Fruit fly (Drosophila melanogaster) whole organism, pupa: ENCODE results near the gene Grl40a.

Experiments used
- CG10348 ChIP-seq: fragments of 200-800 bp; sonication (Bioruptor generic); IDR thresholded peaks from 2 replicates; pipeline ENCODE4 v1.3.6; 2022; ENCODE audit warnings: missing biosample characterization, missing genetic modification characterization
- CG12605 ChIP-seq: fragments of 200-800 bp; sonication (Bioruptor generic); IDR thresholded peaks from 2 replicates; pipeline ENCODE4 v1.3.6; 2022; ENCODE audit warnings: missing biosample characterization, missing genetic modification characterization
- CG13204 ChIP-seq: fragments of 200-800 bp; sonication (Bioruptor generic); optimal IDR thresholded peaks from 2 replicates; lab custom pipeline; 2018; ENCODE audit warnings: missing biosample characterization, mild to moderate bottlenecking, missing genetic modification characterization, moderate library complexity
- CG14655 ChIP-seq: fragments of 200-800 bp; sonication (Bioruptor generic); optimal IDR thresholded peaks from 3 replicates; lab custom pipeline; 2017; ENCODE audit warnings: mild to moderate bottlenecking, missing biosample characterization, missing genetic modification reagents, missing genetic modification characterization
- CG15710 ChIP-seq: fragments of 200-800 bp; sonication (Bioruptor generic); optimal IDR thresholded peaks from 2 replicates; lab custom pipeline; 2018; ENCODE audit warnings: missing biosample characterization, mild to moderate bottlenecking, missing genetic modification characterization, moderate library complexity
- CG17806 ChIP-seq: fragments of 200-800 bp; sonication (Bioruptor generic); optimal IDR thresholded peaks from 2 replicates; lab custom pipeline; 2018; ENCODE audit warnings: missing biosample characterization, mild to moderate bottlenecking, missing genetic modification characterization, moderate library complexity
- CG32121 ChIP-seq: fragments of 200-800 bp; sonication (Bioruptor generic); IDR thresholded peaks from 2 replicates; pipeline ENCODE4 v1.3.6; 2022; ENCODE audit warnings: missing biosample characterization, missing genetic modification characterization
- CG34367 ChIP-seq: fragments of 200-800 bp; sonication (Bioruptor generic); optimal IDR thresholded peaks from 2 replicates; lab custom pipeline; 2018; ENCODE audit warnings: missing biosample characterization, mild to moderate bottlenecking, missing genetic modification characterization
- CG4496 ChIP-seq: fragments of 200-800 bp; sonication (Bioruptor generic); IDR thresholded peaks from 3 replicates; pipeline ENCODE4 v1.3.6; 2022; ENCODE audit warnings: missing biosample characterization, missing genetic modification characterization
- CG8159 ChIP-seq: fragments of 200-800 bp; sonication (Bioruptor generic); optimal IDR thresholded peaks from 3 replicates; lab custom pipeline; 2018; ENCODE audit warnings: missing biosample characterization, mild to moderate bottlenecking, missing genetic modification characterization, moderate library complexity
- CG8301 ChIP-seq: fragments of 200-800 bp; sonication (Bioruptor generic); optimal IDR thresholded peaks from 2 replicates; lab custom pipeline; 2018; ENCODE audit warnings: missing biosample characterization, mild to moderate bottlenecking, missing genetic modification characterization
- CG9948 ChIP-seq: fragments of 200-800 bp; sonication (Bioruptor generic); optimal IDR thresholded peaks from 2 replicates; lab custom pipeline; 2018; ENCODE audit warnings: missing biosample characterization, mild to moderate bottlenecking, missing genetic modification characterization, moderate library complexity
- D1 ChIP-seq: fragments of 200-800 bp; sonication (Bioruptor generic); optimal IDR thresholded peaks from 2 replicates; lab custom pipeline; 2018; ENCODE audit warnings: missing biosample characterization, mild to moderate bottlenecking, missing genetic modification characterization, moderate library complexity
- EcR ChIP-seq: fragments of 200-800 bp; sonication (Bioruptor generic); optimal IDR thresholded peaks from 3 replicates; lab custom pipeline; 2019; ENCODE audit warnings: missing biosample characterization, missing genetic modification characterization, mild to moderate bottlenecking, moderate library complexity, missing genetic modification reagents
- Ets98B ChIP-seq: fragments of 200-800 bp; sonication (Bioruptor generic); IDR thresholded peaks from 2 replicates; pipeline ENCODE4 v1.3.6; 2022; ENCODE audit warnings: missing biosample characterization, missing genetic modification characterization
- Pif1A ChIP-seq: fragments of 200-800 bp; sonication (Bioruptor generic); optimal IDR thresholded peaks from 3 replicates; lab custom pipeline; 2016; ENCODE audit warnings: missing biosample characterization, missing genetic modification characterization
- Pif1B ChIP-seq: fragments of 200-800 bp; sonication (Bioruptor generic); optimal IDR thresholded peaks from 3 replicates; lab custom pipeline; 2016; ENCODE audit warnings: missing biosample characterization, missing genetic modification characterization
- Snoo ChIP-seq: fragments of 200-800 bp; sonication (Bioruptor generic); optimal IDR thresholded peaks from 3 replicates; lab custom pipeline; 2017; ENCODE audit warnings: missing biosample characterization, mild to moderate bottlenecking, missing genetic modification characterization, inconsistent platforms
- fd96Ca ChIP-seq: fragments of 200-800 bp; sonication (Bioruptor generic); IDR thresholded peaks from 3 replicates; pipeline ENCODE4 v1.3.6; 2022; ENCODE audit warnings: missing biosample characterization, missing genetic modification characterization
- gl ChIP-seq: fragments of 200-800 bp; sonication (Bioruptor generic); optimal IDR thresholded peaks from 2 replicates; lab custom pipeline; 2018; ENCODE audit warnings: missing biosample characterization, mild to moderate bottlenecking, missing genetic modification characterization
- rn ChIP-seq: fragments of 200-800 bp; sonication (Bioruptor generic); IDR thresholded peaks from 2 replicates; pipeline ENCODE4 v1.3.6; 2022; ENCODE audit warnings: missing biosample characterization, missing genetic modification characterization

Grl40a gene

dm6 chr2L:22037560-22037959, at the start of gene Grl40a:
Gene Grl40a (plus strand): TSS chr2L:22037860.
- no peak for TF ChIP-seq CG12605 (GFP tag; lab: Robert Waterston, UW)
- no peak for TF ChIP-seq CG9948 (tag; lab: Kevin White, UChicago)
- no peak for TF ChIP-seq CG8301 (tag; lab: Kevin White, UChicago)
- TF ChIP-seq CG13204 (GFP tag; lab: Kevin White, UChicago), result no peak
- no peak for TF ChIP-seq Ets98B (GFP tag; lab: Robert Waterston, UW)
- no peak for TF ChIP-seq CG32121
- no peak for TF ChIP-seq EcR (GFP tag; lab: Kevin White, UChicago)
- TF ChIP-seq CG10348 (GFP tag; lab: Robert Waterston, UW), result no peak
- no peak for TF ChIP-seq fd96Ca (GFP tag; lab: Robert Waterston, UW)

dm6 chr2L:21992833-21993232, 44.8 kb upstream of the Grl40a start, which contains the start of gene CG2528:
Gene CG2528 (minus strand): TSS chr2L:21992933.
- TF ChIP-seq CG10348 (GFP tag; lab: Robert Waterston, UW) (no peak), Snoo (no peak), CG13204 (GFP tag; lab: Kevin White, UChicago) (no peak), rn (GFP tag; lab: Robert Waterston, UW) (no peak), Pif1B (GFP tag; lab: Kevin White, UChicago) (no peak), CG17806 (tag; lab: Kevin White, UChicago) (no peak), D1 (tag; lab: Kevin White, UChicago) (no peak), CG4496 (GFP tag; lab: Robert Waterston, UW) (no peak), CG14655 (GFP tag; lab: Kevin White, UChicago) (no peak)

- TF ChIP-seq Ets98B (GFP tag; lab: Robert Waterston, UW) (no peak), Pif1A (peak; percentile 27), CG14655 (GFP tag; lab: Kevin White, UChicago) (peak; percentile 31), Pif1B (GFP tag; lab: Kevin White, UChicago) (peak; percentile 4), CG9948 (tag; lab: Kevin White, UChicago) (peak; percentile 48), D1 (tag; lab: Kevin White, UChicago) (no peak), CG4496 (GFP tag; lab: Robert Waterston, UW) (no peak), rn (GFP tag; lab: Robert Waterston, UW) (no peak), CG12605 (GFP tag; lab: Robert Waterston, UW) (no peak), CG34367 (tag; lab: Kevin White, UChicago) (no peak), CG8301 (tag; lab: Kevin White, UChicago) (no peak), CG32121 (no peak), CG8159 (tag; lab: Kevin White, UChicago) (peak; percentile 60), CG10348 (GFP tag; lab: Robert Waterston, UW) (no peak), Snoo (no peak), fd96Ca (GFP tag; lab: Robert Waterston, UW) (no peak), CG13204 (GFP tag; lab: Kevin White, UChicago) (no peak), CG15710 (tag; lab: Kevin White, UChicago) (peak; percentile 43), EcR (GFP tag; lab: Kevin White, UChicago) (no peak), gl (tag; lab: Kevin White, UChicago) (no peak), CG17806 (tag; lab: Kevin White, UChicago) (no peak)
Observed at dm6 chr2L:21993377-21993776, 44.3 kb upstream of the Grl40a start.

dm6 chr2L:22014890-22015289, 22.8 kb upstream of the Grl40a start, which contains the start of gene CG31693:
Gene CG31693 (plus strand): TSS chr2L:22015190.
- TF ChIP-seq fd96Ca (GFP tag; lab: Robert Waterston, UW), result no peak

- TF ChIP-seq Snoo, result no peak
- TF ChIP-seq Ets98B (GFP tag; lab: Robert Waterston, UW), result 0 out of 2 replicates have a peak, but pooled peaks have one; percentile 38
- peak; percentile 18 for TF ChIP-seq Pif1B (GFP tag; lab: Kevin White, UChicago)
- peak; percentile 5 for TF ChIP-seq CG13204 (GFP tag; lab: Kevin White, UChicago)
- peak; percentile 58; the same call in 2 of the 3 replicates for TF ChIP-seq fd96Ca (GFP tag; lab: Robert Waterston, UW)
- no peak for TF ChIP-seq CG15710 (tag; lab: Kevin White, UChicago)
- no peak for TF ChIP-seq CG17806 (tag; lab: Kevin White, UChicago)
Observed at dm6 chr2L:22018861-22019270, 18.8 kb upstream of the Grl40a start, which contains the start of gene tio. Gene tio (plus strand): TSS chr2L:22019208.

dm6 chr2L:22024362-22024761, 13.3 kb upstream of the Grl40a start:
- TF ChIP-seq CG32121 (peak; percentile 32; the same call in 1 of the 2 replicates), EcR (GFP tag; lab: Kevin White, UChicago) (no peak), fd96Ca (GFP tag; lab: Robert Waterston, UW) (peak; percentile 64; the same call in 2 of the 3 replicates)

- TF ChIP-seq CG13204 (GFP tag; lab: Kevin White, UChicago) (no peak), CG14655 (GFP tag; lab: Kevin White, UChicago) (no peak), CG8159 (tag; lab: Kevin White, UChicago) (no peak), CG12605 (GFP tag; lab: Robert Waterston, UW) (no peak), CG32121 (no peak), Snoo (no peak), CG10348 (GFP tag; lab: Robert Waterston, UW) (no peak), CG9948 (tag; lab: Kevin White, UChicago) (no peak), CG15710 (tag; lab: Kevin White, UChicago) (no peak), CG4496 (GFP tag; lab: Robert Waterston, UW) (no peak), EcR (GFP tag; lab: Kevin White, UChicago) (no peak), D1 (tag; lab: Kevin White, UChicago) (no peak), CG34367 (tag; lab: Kevin White, UChicago) (no peak), Pif1B (GFP tag; lab: Kevin White, UChicago) (no peak)
Observed at dm6 chr2L:22036877-22037276, 783 bp upstream of the Grl40a start.
